Fruit fly (Drosophila melanogaster): Measurements from ENCODE around the gene gcm2.

The gcm2 gene

DNA sequence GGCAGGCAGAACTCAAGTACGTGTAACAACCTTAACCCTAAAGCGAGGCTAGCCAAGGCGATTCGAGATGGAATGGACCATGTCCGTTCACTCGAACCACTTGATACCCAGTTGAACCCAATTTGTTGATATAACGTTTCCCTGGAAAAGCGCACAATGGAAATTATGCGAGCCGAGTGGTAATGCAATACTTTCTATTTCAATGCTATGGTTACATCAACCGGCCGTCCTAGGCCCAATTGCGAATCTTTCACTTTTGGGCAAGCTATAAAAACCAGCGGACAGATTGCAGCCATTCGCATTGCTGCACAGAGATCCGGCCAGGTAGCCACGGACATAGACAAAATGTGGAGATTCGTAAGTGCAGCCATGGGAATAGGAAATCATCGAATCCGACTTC, 47.9 kb downstream of the gcm2 start, which contains the start of gene CG33299:
Gene CG33299 (plus strand): TSS at position 301 of the 400 bp plus-strand sequence.
- TF ChIP-seq fu2 (GFP tag; optimal IDR thresholded peaks at IDR 0.05) (no peak), CG8478 (optimal IDR thresholded peaks at IDR 0.05) (no peak), z (GFP tag; IDR thresholded peaks at IDR 0.05) (no peak), CG15514 (GFP tag; optimal IDR thresholded peaks at IDR 0.05) (no peak), kah (GFP tag; optimal IDR thresholded peaks at IDR 0.05) (no peak), CG11085 (GFP tag; IDR thresholded peaks at IDR 0.05) (no peak), CG6689 (GFP tag; IDR thresholded peaks at IDR 0.05) (no peak), CG6272 (GFP tag; IDR thresholded peaks at IDR 0.05) (no peak)

DNA sequence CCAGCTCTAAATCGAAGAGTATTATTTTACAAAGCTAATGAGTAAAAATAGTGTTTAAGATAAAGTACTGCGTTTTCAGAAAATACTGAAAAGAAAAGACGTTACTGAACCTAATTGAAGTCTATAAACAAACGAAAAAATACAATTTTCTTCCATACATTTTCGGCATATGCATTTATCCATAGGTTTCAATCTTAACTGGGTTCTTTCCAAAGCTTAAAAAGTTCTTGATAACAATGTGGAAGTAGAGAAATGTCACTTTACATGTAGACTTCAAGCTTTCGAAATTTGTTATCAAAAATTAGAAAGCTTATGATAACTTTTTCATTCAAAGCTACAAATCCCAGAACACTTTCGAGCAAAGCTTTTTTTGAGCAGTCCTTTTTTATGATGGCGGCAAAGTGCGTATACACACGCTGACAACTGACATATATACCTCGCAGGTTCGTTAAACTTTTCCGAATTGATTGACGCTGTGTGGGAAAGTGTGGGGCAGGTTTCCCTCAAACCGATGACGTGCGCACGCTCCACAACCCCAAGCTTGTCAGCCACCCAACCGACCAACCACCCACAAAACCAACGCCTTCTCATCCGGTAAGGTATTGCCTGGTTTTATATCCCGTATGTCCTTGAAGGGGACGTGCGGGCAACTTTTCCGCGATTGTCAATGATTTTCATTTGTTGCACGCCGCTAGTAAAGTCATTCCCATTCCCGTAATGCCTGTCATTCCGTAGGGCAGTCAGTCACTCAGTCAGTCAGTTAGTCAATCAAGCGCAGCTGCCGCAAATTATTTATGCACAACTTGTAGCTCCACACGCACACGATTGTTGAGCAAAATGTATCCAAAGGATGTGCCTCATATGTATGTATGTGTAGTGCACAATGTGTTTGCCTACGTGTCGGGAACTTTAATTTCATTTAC, 49.2 kb downstream of the gcm2 start:
- TF ChIP-seq scrt (GFP tag; optimal IDR thresholded peaks at IDR 0.05), result peak; percentile 88
- TF ChIP-seq Dp (GFP tag; optimal IDR thresholded peaks at IDR 0.05), result peak; percentile 5
- 0 out of 2 replicates have a peak, but pooled peaks have one; percentile 16 for TF ChIP-seq E2f2 (GFP tag; IDR thresholded peaks at IDR 0.05)
- no peak for TF ChIP-seq amos (GFP tag; IDR thresholded peaks at IDR 0.05; ENCODE audit: partially characterized antibody)
- no peak for TF ChIP-seq CG10267 (tag; optimal IDR thresholded peaks at IDR 0.05)
- peak; percentile 61 for TF ChIP-seq gfzf (GFP tag; optimal IDR thresholded peaks at IDR 0.05)
- TF ChIP-seq pzg (GFP tag; optimal IDR thresholded peaks at IDR 0.05), result peak; percentile 20
- TF ChIP-seq CG13894 (tag; optimal IDR thresholded peaks at IDR 0.05), result peak; percentile 14
- TF ChIP-seq onecut (GFP tag; IDR thresholded peaks at IDR 0.05), result peak; percentile 57; the same call in 1 of the 2 replicates
- peak; percentile 93 for TF ChIP-seq CG8281 (tag; optimal IDR thresholded peaks at IDR 0.05)
- no peak for TF ChIP-seq Nf-YC (tag; optimal IDR thresholded peaks at IDR 0.05)
- TF ChIP-seq ewg (GFP tag; optimal IDR thresholded peaks at IDR 0.05), result peak; percentile 74
- peak; percentile 39; the same call in 1 of the 2 replicates for TF ChIP-seq Dref (GFP tag; IDR thresholded peaks at IDR 0.05)
- no peak for TF ChIP-seq Adf1 (GFP tag; IDR thresholded peaks at IDR 0.05)
- peak; percentile 72 for TF ChIP-seq CTCF (GFP tag; optimal IDR thresholded peaks at IDR 0.05)
- no peak for TF ChIP-seq dpn (GFP tag; optimal IDR thresholded peaks at IDR 0.05)
- peak; percentile 68 for TF ChIP-seq abd-A (tag; optimal IDR thresholded peaks at IDR 0.05)
- TF ChIP-seq CG32532 (GFP tag; IDR thresholded peaks at IDR 0.05), result 0 out of 2 replicates have a peak, but pooled peaks have one; percentile 9
- TF ChIP-seq sr (GFP tag; IDR thresholded peaks at IDR 0.05), result no peak
- TF ChIP-seq pita (GFP tag; optimal IDR thresholded peaks at IDR 0.05), result peak; percentile 18

DNA sequence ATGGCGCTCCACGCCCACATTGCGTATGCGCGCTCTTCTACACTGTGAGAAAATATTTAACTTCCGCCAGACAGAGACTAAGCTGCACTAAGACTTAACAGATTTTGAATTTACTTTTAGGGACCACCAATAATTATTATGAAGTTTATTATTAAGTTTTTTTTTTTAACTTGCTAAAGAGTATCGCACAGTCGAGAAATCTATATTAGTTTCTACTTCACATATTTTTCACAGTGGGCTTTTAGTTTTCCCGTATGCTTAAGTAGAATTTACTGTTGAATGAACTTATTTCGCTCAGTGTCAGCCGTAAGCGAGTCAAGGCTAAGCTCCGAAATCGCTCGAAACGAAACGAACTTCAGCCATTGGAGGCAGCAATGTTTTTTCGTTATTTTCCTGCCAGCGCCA, 52.2 kb downstream of the gcm2 start:
- TF ChIP-seq CG2120 (GFP tag; optimal IDR thresholded peaks at IDR 0.05) (peak; percentile 91), CG10321 (GFP tag; IDR thresholded peaks at IDR 0.05) (0 out of 2 replicates have a peak, but pooled peaks have one; percentile 9), Doc2 (GFP tag; IDR thresholded peaks at IDR 0.05) (no peak), cato (GFP tag; optimal IDR thresholded peaks at IDR 0.05; ENCODE audit: borderline replicate concordance) (no peak), her (GFP tag; optimal IDR thresholded peaks at IDR 0.05) (no peak), Dbx (GFP tag; IDR thresholded peaks at IDR 0.05) (peak; percentile 84), CG9609 (GFP tag; optimal IDR thresholded peaks at IDR 0.05) (peak; percentile 44), hth (optimal IDR thresholded peaks at IDR 0.05) (no peak), CG7786 (GFP tag; optimal IDR thresholded peaks at IDR 0.05) (peak; percentile 63), tup (GFP tag; optimal IDR thresholded peaks at IDR 0.05) (no peak), MBD-R2 (GFP tag; IDR thresholded peaks at IDR 0.05) (peak; percentile 43), sqz (GFP tag; optimal IDR thresholded peaks at IDR 0.05) (peak; percentile 36), Max (GFP tag; optimal IDR thresholded peaks at IDR 0.05) (peak; percentile 18), Drgx (GFP tag; IDR thresholded peaks at IDR 0.05) (0 out of 2 replicates have a peak, but pooled peaks have one; percentile 29), Jarid2 (GFP tag; optimal IDR thresholded peaks at IDR 0.05) (peak; percentile 37), Mes4 (GFP tag; optimal IDR thresholded peaks at IDR 0.05) (peak; percentile 15), B-H1 (GFP tag; IDR thresholded peaks at IDR 0.05) (peak; percentile 57), CG6654 (GFP tag; optimal IDR thresholded peaks at IDR 0.05) (peak; percentile 44), odd (GFP tag; optimal IDR thresholded peaks at IDR 0.05) (peak; percentile 71), cad (GFP tag; optimal IDR thresholded peaks at IDR 0.05) (no peak), CG8765 (GFP tag; IDR thresholded peaks at IDR 0.05) (peak; percentile 22; the same call in 1 of the 2 replicates)

All from whole organism, embryonic.